Worm (Caenorhabditis elegans) whole organism, late embryonic: ENCODE data around the gene shc-2.

Experiments
- C38D4.7 ChIP-seq: fragments of 200-800 bp; sonication (Bioruptor generic); optimal IDR thresholded peaks from 2 replicates; lab custom pipeline; 2018; ENCODE audit warnings: mild to moderate bottlenecking, missing genetic modification characterization, moderate library complexity, missing compliant biosample characterization
- F13H6.1 ChIP-seq: sonication (generic microtip); optimal IDR thresholded peaks from 2 replicates; lab custom pipeline; 2016; ENCODE audit warnings: missing genetic modification characterization, missing compliant biosample characterization
- K09A11.1 ChIP-seq: sonication (generic microtip); optimal IDR thresholded peaks from 2 replicates; lab custom pipeline; 2017; ENCODE audit warnings: antibody characterized with exemption, mild to moderate bottlenecking, missing genetic modification characterization, missing compliant biosample characterization; ENCODE audit not compliant: insufficient read depth
- T23F11.4 ChIP-seq: fragments of 200-800 bp; sonication (Bioruptor generic); optimal IDR thresholded peaks from 2 replicates; lab custom pipeline; 2018; ENCODE audit warnings: mild to moderate bottlenecking, missing genetic modification characterization, missing compliant biosample characterization
- Y22D7AL.16 ChIP-seq: sonication (generic microtip); optimal IDR thresholded peaks from 2 replicates; lab custom pipeline; 2016; ENCODE audit warnings: missing genetic modification characterization, missing compliant biosample characterization
- ceh-18 ChIP-seq: sonication (generic microtip); optimal IDR thresholded peaks from 2 replicates; lab custom pipeline; 2016; ENCODE audit warnings: missing genetic modification characterization, missing compliant biosample characterization
- ceh-19 ChIP-seq: fragments of 200-800 bp; sonication (Bioruptor generic); optimal IDR thresholded peaks from 2 replicates; lab custom pipeline; 2018; ENCODE audit warnings: mild to moderate bottlenecking, missing genetic modification characterization, missing compliant biosample characterization
- ceh-22 ChIP-seq: sonication (generic microtip); optimal IDR thresholded peaks from 2 replicates; lab custom pipeline; 2017; ENCODE audit warnings: missing biosample characterization, missing genetic modification characterization
- ceh-24 ChIP-seq: sonication (generic microtip); optimal IDR thresholded peaks from 2 replicates; lab custom pipeline; 2016; ENCODE audit warnings: mild to moderate bottlenecking, missing genetic modification characterization, missing compliant biosample characterization
- ceh-30 ChIP-seq: fragments of 150-350 bp; optimal IDR thresholded peaks from 2 replicates; lab custom pipeline; 2014; ENCODE audit warnings: missing biosample characterization, missing genetic modification characterization
- ceh-34 ChIP-seq: sonication (generic microtip); optimal IDR thresholded peaks from 2 replicates; lab custom pipeline; 2016; ENCODE audit warnings: mild to moderate bottlenecking, missing genetic modification characterization, missing compliant biosample characterization
- ceh-48 ChIP-seq: sonication (generic microtip); optimal IDR thresholded peaks from 2 replicates; lab custom pipeline; 2016; ENCODE audit warnings: missing genetic modification characterization, inconsistent platforms, missing compliant biosample characterization
- ceh-6 ChIP-seq: fragments of 200-800 bp; sonication (Bioruptor generic); optimal IDR thresholded peaks from 2 replicates; lab custom pipeline; 2018; ENCODE audit warnings: mild to moderate bottlenecking, missing genetic modification characterization, missing compliant biosample characterization
- ceh-9 ChIP-seq: sonication (generic microtip); optimal IDR thresholded peaks from 2 replicates; lab custom pipeline; 2016; ENCODE audit warnings: mild to moderate bottlenecking, missing genetic modification characterization, inconsistent platforms, missing compliant biosample characterization
- che-1 ChIP-seq: sonication (generic microtip); optimal IDR thresholded peaks from 2 replicates; lab custom pipeline; 2016; ENCODE audit warnings: mild to moderate bottlenecking, missing genetic modification characterization, missing compliant biosample characterization
- elt-4 ChIP-seq: sonication (generic microtip); optimal IDR thresholded peaks from 2 replicates; lab custom pipeline; 2016; ENCODE audit warnings: missing genetic modification characterization, missing compliant biosample characterization
- ets-4 ChIP-seq: sonication (generic microtip); optimal IDR thresholded peaks from 2 replicates; lab custom pipeline; 2016; ENCODE audit warnings: missing genetic modification characterization, missing compliant biosample characterization
- eyg-1 ChIP-seq: sonication (generic microtip); optimal IDR thresholded peaks from 2 replicates; lab custom pipeline; 2016; ENCODE audit warnings: missing genotype, missing genetic modification characterization, missing compliant biosample characterization
- fax-1 ChIP-seq: sonication (generic microtip); optimal IDR thresholded peaks from 2 replicates; lab custom pipeline; 2016; ENCODE audit warnings: missing genotype, missing genetic modification characterization, missing compliant biosample characterization
- gmeb-2 ChIP-seq: sonication (generic microtip); optimal IDR thresholded peaks from 2 replicates; lab custom pipeline; 2016; ENCODE audit warnings: missing genetic modification characterization, inconsistent platforms, missing compliant biosample characterization
- hlh-13 ChIP-seq: fragments of 200-800 bp; sonication (Bioruptor generic); optimal IDR thresholded peaks from 2 replicates; lab custom pipeline; 2018; ENCODE audit warnings: mild to moderate bottlenecking, missing genetic modification characterization, missing compliant biosample characterization
- hlh-15 ChIP-seq: sonication (generic microtip); optimal IDR thresholded peaks from 2 replicates; lab custom pipeline; 2016; ENCODE audit warnings: missing genetic modification characterization, missing compliant biosample characterization
- hlh-30 ChIP-seq: sonication (generic microtip); optimal IDR thresholded peaks from 2 replicates; lab custom pipeline; 2017; ENCODE audit warnings: antibody characterized with exemption, missing genetic modification characterization, missing compliant biosample characterization; ENCODE audit not compliant: insufficient read depth
- hlh-6 ChIP-seq: sonication (generic microtip); optimal IDR thresholded peaks from 2 replicates; lab custom pipeline; 2016; ENCODE audit warnings: missing genotype, missing genetic modification characterization, missing compliant biosample characterization
- hlh-8 ChIP-seq: sonication (generic microtip); optimal IDR thresholded peaks from 2 replicates; lab custom pipeline; 2016; ENCODE audit warnings: missing genotype, missing genetic modification characterization, missing compliant biosample characterization
- lim-6 ChIP-seq: sonication (generic microtip); optimal IDR thresholded peaks from 2 replicates; lab custom pipeline; 2016; ENCODE audit warnings: missing genetic modification characterization, missing compliant biosample characterization
- madf-2 ChIP-seq: sonication (generic microtip); optimal IDR thresholded peaks from 2 replicates; lab custom pipeline; 2017; ENCODE audit warnings: missing genetic modification characterization, missing compliant biosample characterization
- mec-3 ChIP-seq: sonication (generic microtip); optimal IDR thresholded peaks from 2 replicates; lab custom pipeline; 2016; ENCODE audit warnings: borderline replicate concordance, missing genetic modification characterization, missing compliant biosample characterization
- nfya-1 ChIP-seq: sonication (generic microtip); optimal IDR thresholded peaks from 2 replicates; lab custom pipeline; 2017; ENCODE audit warnings: missing genetic modification characterization, mild to moderate bottlenecking, missing compliant biosample characterization, antibody characterized with exemption, moderate library complexity
- nhr-11 ChIP-seq: fragments of 150-350 bp; optimal IDR thresholded peaks from 2 replicates; lab custom pipeline; 2014; ENCODE audit warnings: missing biosample characterization, missing genetic modification characterization
- npax-4 ChIP-seq: sonication (generic microtip); optimal IDR thresholded peaks from 2 replicates; lab custom pipeline; 2016; ENCODE audit warnings: missing genetic modification characterization, missing compliant biosample characterization
- odd-2 ChIP-seq: sonication (generic microtip); optimal IDR thresholded peaks from 2 replicates; lab custom pipeline; 2017; ENCODE audit warnings: antibody characterized with exemption, mild to moderate bottlenecking, missing genetic modification characterization, missing compliant biosample characterization
- pat-9 ChIP-seq: fragments of 200-800 bp; sonication (Bioruptor generic); optimal IDR thresholded peaks from 2 replicates; lab custom pipeline; 2018; ENCODE audit warnings: mild to moderate bottlenecking, missing genetic modification characterization, moderate library complexity, missing compliant biosample characterization
- pax-1 ChIP-seq: fragments of 150-350 bp; optimal IDR thresholded peaks from 2 replicates; lab custom pipeline; 2014; ENCODE audit warnings: missing biosample characterization, missing genetic modification characterization
- pha-4 ChIP-seq: fragments of 150-350 bp; optimal IDR thresholded peaks from 2 replicates; lab custom pipeline; 2018; ENCODE audit warnings: missing biosample characterization, missing genetic modification reagents, missing genetic modification characterization
- pqm-1 ChIP-seq: sonication (generic microtip); optimal IDR thresholded peaks from 2 replicates; lab custom pipeline; 2016; ENCODE audit warnings: missing genetic modification characterization, missing compliant biosample characterization
- ref-2 ChIP-seq: sonication (generic microtip); optimal IDR thresholded peaks from 2 replicates; lab custom pipeline; 2016; ENCODE audit warnings: missing genetic modification characterization, missing compliant biosample characterization
- rnt-1 ChIP-seq: sonication (generic microtip); optimal IDR thresholded peaks from 2 replicates; lab custom pipeline; 2016; ENCODE audit warnings: missing genetic modification characterization, missing compliant biosample characterization
- sox-2 ChIP-seq: fragments of 200-800 bp; sonication (Bioruptor generic); IDR thresholded peaks from 2 replicates; pipeline ENCODE4 v1.3.6; 2022; ENCODE audit warnings: missing genetic modification reagents, missing genetic modification characterization, missing compliant biosample characterization
- sox-4 ChIP-seq: sonication (generic microtip); optimal IDR thresholded peaks from 2 replicates; lab custom pipeline; 2017; ENCODE audit warnings: mild to moderate bottlenecking, missing genetic modification characterization, inconsistent platforms, missing compliant biosample characterization
- syd-9 ChIP-seq: sonication (generic microtip); optimal IDR thresholded peaks from 2 replicates; lab custom pipeline; 2016; ENCODE audit warnings: mild to moderate bottlenecking, missing genetic modification characterization, moderate library complexity, missing compliant biosample characterization
- tbx-7 ChIP-seq: sonication (generic microtip); optimal IDR thresholded peaks from 2 replicates; lab custom pipeline; 2016; ENCODE audit warnings: missing genotype, missing genetic modification characterization, missing compliant biosample characterization
- ttx-3 ChIP-seq: sonication (generic microtip); optimal IDR thresholded peaks from 2 replicates; lab custom pipeline; 2016; ENCODE audit warnings: missing genetic modification reagents, missing genetic modification characterization, missing compliant biosample characterization
- unc-42 ChIP-seq: sonication (generic microtip); optimal IDR thresholded peaks from 2 replicates; lab custom pipeline; 2016; ENCODE audit warnings: missing genotype, missing genetic modification characterization, missing compliant biosample characterization
- unc-86 ChIP-seq: sonication (generic microtip); optimal IDR thresholded peaks from 2 replicates; lab custom pipeline; 2016; ENCODE audit warnings: missing genetic modification characterization, missing compliant biosample characterization
- ztf-16 ChIP-seq: sonication (generic microtip); optimal IDR thresholded peaks from 2 replicates; lab custom pipeline; 2017; ENCODE audit warnings: missing genetic modification characterization, missing compliant biosample characterization

Gene shc-2

DNA sequence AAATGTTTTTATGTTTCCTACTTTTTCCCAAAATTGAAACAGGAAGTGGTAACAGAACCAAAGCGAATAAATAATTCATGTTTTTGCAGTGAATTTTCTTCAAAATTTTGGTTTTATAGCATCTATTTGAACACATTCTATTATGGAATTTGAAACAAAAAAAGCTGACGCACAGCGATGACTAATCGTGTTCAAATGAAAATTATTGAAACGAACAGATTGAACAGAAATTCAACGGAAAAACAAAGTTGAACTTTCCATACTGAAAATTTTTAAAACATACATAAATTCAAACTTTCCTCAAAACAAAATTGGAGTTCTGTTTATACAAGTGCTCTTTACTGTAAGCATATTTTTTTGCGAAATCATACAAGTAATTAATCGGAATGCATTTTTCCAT, 43.0 kb downstream of the shc-2 start, which contains the start of gene F59A6.12:
TSS of gene F59A6.12 (minus strand) at position 101 of the 400 bp plus-strand sequence.
- TF ChIP-seq K09A11.1 (no peak), rnt-1 (tag; lab: Kevin White, UChicago) (no peak), ceh-6 (GFP tag; lab: Kevin White, UChicago) (no peak), F13H6.1 (no peak), sox-2 (GFP tag; lab: Robert Waterston, UW) (no peak), lim-6 (tag; lab: Kevin White, UChicago) (no peak), Y22D7AL.16 (tag; lab: Kevin White, UChicago) (no peak), ttx-3 (tag; lab: Kevin White, UChicago) (no peak), C38D4.7 (no peak), T23F11.4 (GFP tag; lab: Kevin White, UChicago) (no peak)
- TF ChIP-seq, all 69 proteins: peak for 0

DNA sequence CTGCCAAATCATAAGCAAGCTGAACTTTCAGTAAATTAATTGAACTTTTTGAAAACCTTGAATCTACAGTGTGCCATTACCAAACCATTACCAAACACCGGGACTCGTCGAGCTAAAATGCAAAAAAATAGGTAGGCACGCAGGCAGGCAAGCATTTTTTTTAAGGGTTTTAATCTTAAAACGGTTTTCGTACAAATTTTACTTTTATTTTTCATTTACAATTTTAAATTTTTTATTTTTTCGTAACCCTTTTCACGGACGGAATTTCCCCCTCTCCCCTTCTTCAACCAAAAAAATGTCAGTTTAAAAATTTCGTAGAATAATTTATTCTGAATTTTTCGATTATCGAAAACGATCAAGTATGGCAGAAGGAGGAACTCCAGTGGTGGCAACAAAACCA, 45.4 kb downstream of the shc-2 start, which contains the start of gene F59A6.2:
TSS of gene F59A6.2 (plus strand) at position 301 of the 400 bp plus-strand sequence.
- no peak for TF ChIP-seq ceh-22
- TF ChIP-seq tbx-7, result no peak
- TF ChIP-seq ceh-9 (tag; lab: Kevin White, UChicago), result no peak
- TF ChIP-seq hlh-6, result no peak
- no peak for TF ChIP-seq pqm-1 (tag; lab: Kevin White, UChicago)
- TF ChIP-seq F13H6.1, result no peak
- no peak for TF ChIP-seq rnt-1 (tag; lab: Kevin White, UChicago)
- no peak for TF ChIP-seq nhr-11
- no peak for TF ChIP-seq madf-2

DNA sequence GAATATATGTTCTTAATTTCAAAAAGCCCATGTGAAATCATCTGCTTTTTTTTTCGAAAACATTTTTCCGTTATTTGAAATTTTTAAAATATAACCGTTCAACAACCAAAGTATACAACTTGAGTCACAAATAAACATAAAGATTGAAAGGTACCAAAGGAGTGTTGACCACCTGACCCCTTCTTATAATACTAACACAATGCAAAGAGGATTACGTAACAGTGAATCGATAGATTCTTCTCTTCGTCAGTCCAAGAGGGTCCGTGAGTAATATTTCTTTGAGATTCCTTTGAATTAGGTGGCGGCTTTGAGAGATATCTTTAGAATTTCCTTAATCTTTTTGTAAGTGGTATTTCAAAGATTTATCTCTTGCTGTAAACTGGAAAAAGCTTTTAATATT, 47.2 kb downstream of the shc-2 start:
- TF ChIP-seq npax-4 (tag; lab: Kevin White, UChicago) (no peak), lim-6 (tag; lab: Kevin White, UChicago) (no peak), fax-1 (no peak), K09A11.1 (no peak), F13H6.1 (no peak), sox-2 (GFP tag; lab: Robert Waterston, UW) (no peak), ceh-24 (tag; lab: Kevin White, UChicago) (no peak), unc-42 (tag; lab: Kevin White, UChicago) (no peak), sox-4 (tag; lab: Kevin White, UChicago) (no peak), ceh-19 (GFP tag; lab: Kevin White, UChicago) (no peak), pha-4 (no peak), pax-1 (tag; lab: Kevin White, UChicago) (no peak), unc-86 (tag; lab: Kevin White, UChicago) (no peak), odd-2 (no peak), tbx-7 (no peak)

DNA sequence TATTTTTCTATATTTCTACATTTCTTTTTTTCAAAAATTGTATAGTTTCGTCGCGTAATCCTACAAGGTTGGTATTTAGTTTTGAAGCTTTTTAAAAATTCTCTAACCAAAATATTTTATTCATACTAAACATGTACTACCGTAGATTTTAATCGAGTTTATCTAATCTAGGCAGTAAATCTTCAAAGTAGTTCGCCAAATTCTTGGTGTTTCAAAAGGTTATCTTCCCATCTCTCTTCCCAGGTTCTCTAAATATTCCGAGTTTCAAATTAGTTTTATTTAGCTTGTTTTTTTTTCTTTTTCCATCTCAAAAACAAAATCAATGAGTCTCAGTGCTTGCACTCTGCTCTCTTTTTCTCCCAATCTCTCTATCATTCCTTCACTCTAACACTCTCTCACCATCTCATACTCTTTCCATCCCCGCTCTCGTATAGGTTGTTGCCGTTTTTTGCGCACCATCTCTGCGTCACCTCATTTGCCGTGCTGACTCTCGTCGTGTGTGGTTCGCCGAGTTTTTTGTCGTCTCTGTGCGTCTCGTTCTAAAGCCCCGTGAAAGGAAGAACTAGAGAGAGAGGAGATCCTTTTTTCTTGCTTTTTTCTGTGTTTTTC, 48.1 kb downstream of the shc-2 start:
- no peak for TF ChIP-seq fax-1
- TF ChIP-seq gmeb-2, result no peak
- TF ChIP-seq rnt-1 (tag; lab: Kevin White, UChicago), result no peak
- TF ChIP-seq hlh-15, result no peak
- TF ChIP-seq nfya-1 (tag; lab: Kevin White, UChicago), result peak; percentile 69
- TF ChIP-seq ceh-18 (tag; lab: Kevin White, UChicago), result peak; percentile 47
- no peak for TF ChIP-seq hlh-13
- TF ChIP-seq ets-4 (tag; lab: Kevin White, UChicago), result peak; percentile 20
- no peak for TF ChIP-seq ceh-30 (tag; lab: Kevin White, UChicago)
- no peak for TF ChIP-seq pat-9 (tag; lab: Kevin White, UChicago)
- TF ChIP-seq ztf-16, result no peak
- no peak for TF ChIP-seq K09A11.1
- TF ChIP-seq ceh-34 (tag; lab: Kevin White, UChicago), result peak; percentile 27
- TF ChIP-seq eyg-1 (tag; lab: Kevin White, UChicago), result no peak
- TF ChIP-seq mec-3 (tag; lab: Kevin White, UChicago), result no peak
- no peak for TF ChIP-seq hlh-30 (tag; lab: Kevin White, UChicago)
- no peak for TF ChIP-seq che-1 (tag; lab: Kevin White, UChicago)
- no peak for TF ChIP-seq ceh-9 (tag; lab: Kevin White, UChicago)
- TF ChIP-seq madf-2, result peak; percentile 36
- no peak for TF ChIP-seq ceh-19 (GFP tag; lab: Kevin White, UChicago)
- TF ChIP-seq hlh-8, result no peak
- no peak for TF ChIP-seq syd-9 (tag; lab: Kevin White, UChicago)
- TF ChIP-seq sox-4 (tag; lab: Kevin White, UChicago), result peak; percentile 47
- no peak for TF ChIP-seq ref-2 (tag; lab: Kevin White, UChicago)
- no peak for TF ChIP-seq elt-4 (tag; lab: Kevin White, UChicago)
- no peak for TF ChIP-seq odd-2
- peak; percentile 55 for TF ChIP-seq ceh-48 (tag; lab: Kevin White, UChicago)
- no peak for TF ChIP-seq Y22D7AL.16 (tag; lab: Kevin White, UChicago)
